Worm (Caenorhabditis elegans): ENCODE data around the gene alp-1.

- TF ChIP-seq hlh-30 (tag; optimal IDR thresholded peaks at IDR 0.05; ENCODE audit: insufficient read depth) (no peak), dve-1 (tag; optimal IDR thresholded peaks at IDR 0.05) (no peak), pha-4 (tag; optimal IDR thresholded peaks at IDR 0.05) (no peak), ama-1 (optimal IDR thresholded peaks at IDR 0.05) (no peak), K02D7.2 (tag; optimal IDR thresholded peaks at IDR 0.05) (no peak), ceh-30 (tag; optimal IDR thresholded peaks at IDR 0.05) (no peak), ceh-9 (tag; optimal IDR thresholded peaks at IDR 0.05) (no peak), ceh-14 (tag; optimal IDR thresholded peaks at IDR 0.05) (no peak), lin-11 (tag; optimal IDR thresholded peaks at IDR 0.05) (no peak), elt-2 (tag; optimal IDR thresholded peaks at IDR 0.05) (no peak), ceh-48 (tag; optimal IDR thresholded peaks at IDR 0.05) (no peak), unc-3 (GFP tag; conservative IDR thresholded peaks at IDR 0.05) (no peak), unc-3 (tag; optimal IDR thresholded peaks at IDR 0.05) (no peak), pqm-1 (tag; optimal IDR thresholded peaks at IDR 0.05) (no peak)
Observed at ce11 chrIV:8822598-8822997, 29.7 kb upstream of the alp-1 start.
